Fruit fly (Drosophila melanogaster): ENCODE results near the gene CG8028.
A peak's percentile ranks its signal among the peaks of the same experiment; 100 is the strongest.

Gene CG8028

DNA sequence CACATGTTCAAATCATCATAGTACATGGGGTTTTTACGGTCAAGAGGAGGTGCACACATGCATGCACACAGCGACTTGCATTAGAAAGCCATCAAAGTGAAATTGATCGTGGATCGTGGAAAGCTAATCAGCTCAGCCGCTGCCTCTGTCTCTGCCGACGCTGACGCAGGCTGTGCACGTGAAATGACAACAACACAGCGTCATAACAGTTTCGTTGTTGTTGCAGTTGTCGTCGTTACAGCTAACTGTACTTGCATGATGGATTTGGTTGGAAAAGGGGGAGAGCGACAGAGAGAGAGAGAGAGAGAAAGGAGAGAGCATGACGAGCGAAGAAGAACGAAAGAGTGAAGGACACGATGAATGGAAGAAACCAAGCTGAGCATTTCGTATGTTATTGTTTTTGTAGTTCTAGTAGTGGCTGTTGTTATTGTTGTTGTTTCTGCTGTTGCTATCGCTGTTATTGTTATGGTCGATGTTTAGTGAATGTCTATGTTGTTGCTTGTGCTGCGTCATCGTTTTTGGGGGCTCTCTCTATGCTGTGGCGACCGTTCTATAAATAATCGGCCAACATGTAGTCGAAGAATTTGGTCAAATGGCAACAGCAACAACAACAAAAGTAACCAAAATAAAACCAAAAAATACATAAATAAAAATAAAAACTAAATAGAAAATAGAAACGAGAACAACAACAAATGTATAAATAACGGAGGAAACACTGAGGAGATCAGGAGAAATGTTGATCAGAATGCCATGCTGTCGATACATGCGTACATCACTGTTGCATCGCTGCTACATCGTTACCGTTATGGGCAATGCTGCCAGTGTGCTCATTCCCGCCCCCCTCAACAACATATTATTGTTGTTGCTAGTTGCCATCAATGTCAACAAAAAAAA is 20.1 kb downstream of the CG8028 start:
- TF ChIP-seq Hnf4 (GFP tag; optimal IDR thresholded peaks at IDR 0.05) (no peak), dsf (GFP tag; optimal IDR thresholded peaks at IDR 0.05; ENCODE audit: borderline replicate concordance) (no peak), usp (GFP tag; optimal IDR thresholded peaks at IDR 0.05) (no peak), CrebA (GFP tag; optimal IDR thresholded peaks at IDR 0.05; ENCODE audit: borderline replicate concordance) (no peak)

- TF ChIP-seq Vsx2 (GFP tag; optimal IDR thresholded peaks at IDR 0.05; ENCODE audit: partially characterized antibody) (no peak), Hnf4 (GFP tag; optimal IDR thresholded peaks at IDR 0.05) (no peak), foxo (GFP tag; optimal IDR thresholded peaks at IDR 0.05) (no peak), lola (GFP tag; optimal IDR thresholded peaks at IDR 0.05) (no peak)
These were observed 30.0 kb downstream of the CG8028 start for dm6 chrX:19250151-19250550.

DNA sequence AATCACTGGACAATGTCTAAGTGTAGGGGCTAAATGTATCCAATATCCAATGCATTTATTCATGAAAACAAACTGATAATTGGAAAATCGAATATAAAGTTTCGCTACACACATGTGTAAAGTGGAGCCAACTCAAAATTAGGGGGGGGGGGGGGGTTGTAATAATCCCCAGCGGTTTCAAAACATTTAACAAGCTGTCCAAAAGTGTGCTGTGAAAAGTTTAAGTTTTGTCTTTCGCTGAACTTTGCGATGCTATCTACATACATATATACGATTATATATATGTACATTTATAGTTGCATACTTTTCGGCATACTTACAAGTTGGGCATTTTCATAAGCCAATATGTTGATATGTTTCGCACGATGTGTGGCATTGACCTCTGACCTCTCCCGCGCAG is 30.8 kb downstream of the CG8028 start:
- no peak for TF ChIP-seq OdsH (GFP tag; optimal IDR thresholded peaks at IDR 0.05)
- no peak for TF ChIP-seq CrebA (GFP tag; optimal IDR thresholded peaks at IDR 0.05; ENCODE audit: borderline replicate concordance)
- TF ChIP-seq GATAd (GFP tag; optimal IDR thresholded peaks at IDR 0.05), result no peak
- TF ChIP-seq sv (GFP tag; optimal IDR thresholded peaks at IDR 0.05), result no peak
- TF ChIP-seq Hr83 (GFP tag; optimal IDR thresholded peaks at IDR 0.05; ENCODE audit: poor library complexity, severe bottlenecking), result no peak
- no peak for TF ChIP-seq dl (GFP tag; optimal IDR thresholded peaks at IDR 0.05; ENCODE audit: insufficient read depth in 1 of 2, partially characterized antibody in 2 of 2)
- TF ChIP-seq ey (GFP tag; optimal IDR thresholded peaks at IDR 0.05), result no peak
- no peak for TF ChIP-seq Hnf4 (GFP tag; optimal IDR thresholded peaks at IDR 0.05)
- TF ChIP-seq Abd-B (GFP tag; optimal IDR thresholded peaks at IDR 0.05), result no peak
- TF ChIP-seq dsf (GFP tag; optimal IDR thresholded peaks at IDR 0.05; ENCODE audit: borderline replicate concordance), result no peak
- no peak for TF ChIP-seq tai (GFP tag; optimal IDR thresholded peaks at IDR 0.05)
- TF ChIP-seq N (GFP tag; optimal IDR thresholded peaks at IDR 0.05), result no peak

DNA sequence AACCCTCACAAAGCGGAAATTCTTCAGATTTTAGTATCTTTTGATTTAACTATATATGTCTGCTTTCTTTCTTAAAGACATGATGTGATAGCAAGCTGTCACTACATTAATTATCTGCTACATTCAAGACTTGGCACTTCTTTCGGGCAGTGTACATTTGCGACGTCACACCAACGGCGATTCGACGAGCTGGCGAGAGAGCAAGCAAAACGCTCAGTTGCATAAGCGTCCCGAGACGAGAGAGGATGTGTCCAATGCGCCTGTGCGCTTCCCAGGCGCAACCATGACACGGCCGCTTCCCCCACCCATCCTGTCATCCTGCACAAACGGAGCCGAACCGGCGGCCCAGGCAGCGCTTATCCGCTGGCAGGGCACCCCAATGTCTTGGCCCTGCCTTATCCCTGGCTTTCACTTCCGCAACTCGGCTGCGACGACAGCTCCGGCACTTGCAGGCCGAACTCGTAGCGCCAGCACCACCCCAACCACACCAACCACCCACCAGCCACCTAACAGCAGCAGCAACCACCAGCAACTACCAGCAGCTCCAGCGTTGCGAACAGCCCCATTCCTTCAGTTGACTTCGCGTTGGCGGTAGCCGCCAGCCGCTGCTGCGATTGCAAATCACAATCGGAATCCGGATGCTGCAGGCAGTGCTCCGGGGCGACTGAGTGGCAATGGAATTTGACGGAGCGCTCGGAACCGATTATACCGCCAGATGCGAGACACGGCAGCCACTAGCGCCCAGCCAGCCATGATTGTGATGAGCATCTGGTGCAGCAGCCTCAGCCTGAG is 31.5 kb downstream of the CG8028 start, which contains the start of gene Hs3st-B:
Hs3st-B (plus strand) TSS at position 214 of the 792 bp plus-strand sequence.
- no peak for TF ChIP-seq rgr (GFP tag; optimal IDR thresholded peaks at IDR 0.05)
- no peak for TF ChIP-seq h (GFP tag; optimal IDR thresholded peaks at IDR 0.05)
- TF ChIP-seq dsf (GFP tag; optimal IDR thresholded peaks at IDR 0.05; ENCODE audit: borderline replicate concordance), result no peak
- TF ChIP-seq CG32264 (GFP tag; optimal IDR thresholded peaks at IDR 0.05), result no peak

dm6 chrX:19247200-19248052 is 32.7 kb downstream of the CG8028 start, which contains the start of gene CG7992:
Gene CG7992, minus strand, starts transcription at chrX:19247250.
- TF ChIP-seq CG9705 (GFP tag; optimal IDR thresholded peaks at IDR 0.05) (peak; percentile 10), foxo (GFP tag; optimal IDR thresholded peaks at IDR 0.05) (peak in 1 of 2 experiments; percentile 79), Abd-B (GFP tag; optimal IDR thresholded peaks at IDR 0.05) (no peak), Sp1 (GFP tag; optimal IDR thresholded peaks at IDR 0.05) (peak; percentile 73), N (GFP tag; optimal IDR thresholded peaks at IDR 0.05) (no peak), sv (GFP tag; optimal IDR thresholded peaks at IDR 0.05) (peak; percentile 29), HLH106 (tag; optimal IDR thresholded peaks at IDR 0.05) (peak; percentile 34), Hr78 (GFP tag; optimal IDR thresholded peaks at IDR 0.05) (no peak), Jra (GFP tag; optimal IDR thresholded peaks at IDR 0.05) (peak; percentile 51), h (GFP tag; optimal IDR thresholded peaks at IDR 0.05) (peak; percentile 79), pan (optimal IDR thresholded peaks at IDR 0.05) (no peak), fru (GFP tag; optimal IDR thresholded peaks at IDR 0.05) (peak; percentile 78), ey (GFP tag; optimal IDR thresholded peaks at IDR 0.05) (peak; percentile 66), rgr (GFP tag; optimal IDR thresholded peaks at IDR 0.05) (peak; percentile 65), OdsH (GFP tag; optimal IDR thresholded peaks at IDR 0.05) (peak; percentile 66), psq (GFP tag; optimal IDR thresholded peaks at IDR 0.05) (peak; percentile 62), dsf (GFP tag; optimal IDR thresholded peaks at IDR 0.05; ENCODE audit: borderline replicate concordance) (no peak), br (GFP tag; optimal IDR thresholded peaks at IDR 0.05) (peak; percentile 55)

All from whole organism, wandering third instar larva.